Fruit fly (Drosophila melanogaster) whole organism, embryonic: ENCODE data around the gene CG5070.

Source experiments
- Abd-B ChIP-seq: fragments of 200-800 bp; sonication (Bioruptor generic); optimal IDR thresholded peaks from 2 replicates; lab custom pipeline; 2018; ENCODE audit warnings: missing biosample characterization, mild to moderate bottlenecking, missing genetic modification characterization, moderate library complexity
- Aef1 ChIP-seq: fragments of 200-800 bp; sonication (Bioruptor generic); IDR thresholded peaks from 3 replicates; pipeline ENCODE4 v1.3.6; 2022; ENCODE audit warnings: missing biosample characterization, missing genetic modification characterization
- Bteb2 ChIP-seq: fragments of 200-800 bp; sonication (Bioruptor generic); optimal IDR thresholded peaks from 2 replicates; lab custom pipeline; 2016; ENCODE audit warnings: missing biosample characterization, missing genetic modification characterization
- CG12219 ChIP-seq: fragments of 200-800 bp; sonication (Bioruptor generic); optimal IDR thresholded peaks from 3 replicates; lab custom pipeline; 2018; ENCODE audit warnings: missing biosample characterization, mild to moderate bottlenecking, missing genetic modification characterization
- CG13287 ChIP-seq: fragments of 200-800 bp; sonication (Bioruptor generic); IDR thresholded peaks from 2 replicates; pipeline ENCODE4 v1.3.6; 2022; ENCODE audit warnings: missing biosample characterization, missing genetic modification characterization; ENCODE audit not compliant: partially characterized antibody
- CG14667 ChIP-seq: fragments of 200-800 bp; sonication (Bioruptor generic); IDR thresholded peaks from 2 replicates; pipeline ENCODE4 v1.3.6; 2022; ENCODE audit warnings: missing biosample characterization, missing genetic modification characterization
- CG14710 ChIP-seq: fragments of 200-800 bp; sonication (Bioruptor generic); optimal IDR thresholded peaks from 3 replicates; lab custom pipeline; 2019; ENCODE audit warnings: missing biosample characterization, mild to moderate bottlenecking, missing genetic modification characterization, moderate library complexity
- CG15479 ChIP-seq: fragments of 200-800 bp; sonication (Bioruptor generic); optimal IDR thresholded peaks from 3 replicates; lab custom pipeline; 2019; ENCODE audit warnings: missing biosample characterization, mild to moderate bottlenecking, missing genetic modification characterization, moderate library complexity
- CG17186 ChIP-seq: fragments of 200-800 bp; sonication (Bioruptor generic); optimal IDR thresholded peaks from 3 replicates; lab custom pipeline; 2017; ENCODE audit warnings: missing biosample characterization, missing genetic modification reagents, missing genetic modification characterization
- CG17361 ChIP-seq: fragments of 200-800 bp; sonication (Bioruptor generic); IDR thresholded peaks from 3 replicates; pipeline ENCODE4 v1.3.6; 2022; ENCODE audit warnings: missing biosample characterization, missing genetic modification characterization
- CG1792 ChIP-seq: fragments of 200-800 bp; sonication (Bioruptor generic); optimal IDR thresholded peaks from 2 replicates; lab custom pipeline; 2016; ENCODE audit warnings: missing biosample characterization, missing genetic modification characterization
- CG18476 ChIP-seq: fragments of 200-800 bp; sonication (Bioruptor generic); optimal IDR thresholded peaks from 2 replicates; lab custom pipeline; 2016; ENCODE audit warnings: missing biosample characterization, mild to moderate bottlenecking, missing genetic modification characterization
- CG2120 ChIP-seq: fragments of 200-800 bp; sonication (Bioruptor generic); optimal IDR thresholded peaks from 3 replicates; lab custom pipeline; 2016; ENCODE audit warnings: missing biosample characterization, missing genetic modification characterization
- CG2712 ChIP-seq: fragments of 200-800 bp; optimal IDR thresholded peaks from 3 replicates; lab custom pipeline; 2019; ENCODE audit warnings: missing biosample characterization, mild to moderate bottlenecking, missing genetic modification characterization, moderate library complexity
- CG31441 ChIP-seq: fragments of 200-800 bp; sonication (Bioruptor generic); IDR thresholded peaks from 2 replicates; pipeline ENCODE4 v1.3.6; 2022; ENCODE audit warnings: missing biosample characterization, missing genetic modification characterization
- CG3838 ChIP-seq: fragments of 200-800 bp; sonication (Bioruptor generic); optimal IDR thresholded peaks from 3 replicates; lab custom pipeline; 2016; ENCODE audit warnings: missing biosample characterization, missing genetic modification characterization
- CG4424 ChIP-seq: fragments of 200-800 bp; sonication (Bioruptor generic); optimal IDR thresholded peaks from 3 replicates; lab custom pipeline; 2016; ENCODE audit warnings: missing biosample characterization, missing genetic modification characterization
- CG6689 ChIP-seq: fragments of 200-800 bp; sonication (Bioruptor generic); IDR thresholded peaks from 2 replicates; pipeline ENCODE4 v1.3.6; 2022; ENCODE audit warnings: missing biosample characterization, missing genetic modification characterization
- CG6791 ChIP-seq: fragments of 200-800 bp; sonication (Bioruptor generic); IDR thresholded peaks from 3 replicates; pipeline ENCODE4 v1.3.6; 2022; ENCODE audit warnings: missing biosample characterization, missing genetic modification characterization; ENCODE audit not compliant: partially characterized antibody
- CG7963 ChIP-seq: fragments of 200-800 bp; sonication (Bioruptor generic); IDR thresholded peaks from 3 replicates; pipeline ENCODE4 v1.3.6; 2022; ENCODE audit warnings: missing biosample characterization, missing genetic modification characterization; ENCODE audit not compliant: partially characterized antibody
- CG8765 ChIP-seq: fragments of 200-800 bp; sonication (Bioruptor generic); IDR thresholded peaks from 2 replicates; pipeline ENCODE4 v1.3.6; 2022; ENCODE audit warnings: missing biosample characterization, missing genetic modification characterization
- CTCF ChIP-seq: fragments of 200-800 bp; sonication (Bioruptor generic); optimal IDR thresholded peaks from 2 replicates; lab custom pipeline; 2017; ENCODE audit warnings: missing biosample characterization, mild to moderate bottlenecking, missing genetic modification characterization, moderate library complexity
- Ets97D ChIP-seq: fragments of 200-800 bp; sonication (Bioruptor generic); optimal IDR thresholded peaks from 3 replicates; lab custom pipeline; 2016; ENCODE audit warnings: missing biosample characterization, missing genetic modification characterization
- MESR4 ChIP-seq: fragments of 200-800 bp; sonication (Bioruptor generic); optimal IDR thresholded peaks from 2 replicates; lab custom pipeline; 2018; ENCODE audit warnings: missing biosample characterization, mild to moderate bottlenecking, missing genetic modification characterization, moderate library complexity
- Myb ChIP-seq: fragments of 200-800 bp; sonication (Bioruptor generic); optimal IDR thresholded peaks from 2 replicates; lab custom pipeline; 2016; ENCODE audit warnings: missing biosample characterization, missing genetic modification characterization
- PHDP ChIP-seq: fragments of 200-800 bp; sonication (Bioruptor generic); optimal IDR thresholded peaks from 3 replicates; lab custom pipeline; 2018; ENCODE audit warnings: missing biosample characterization, mild to moderate bottlenecking, missing genetic modification characterization, moderate library complexity
- Ravus ChIP-seq: fragments of 200-800 bp; sonication (Bioruptor generic); IDR thresholded peaks from 2 replicates; pipeline ENCODE4 v1.3.6; 2022; ENCODE audit warnings: missing biosample characterization, missing genetic modification characterization
- Rfx ChIP-seq: fragments of 200-800 bp; sonication (Bioruptor generic); IDR thresholded peaks from 2 replicates; pipeline ENCODE4 v1.3.6; 2022; ENCODE audit warnings: missing biosample characterization, missing genetic modification characterization
- Side ChIP-seq: fragments of 200-800 bp; sonication (Bioruptor generic); optimal IDR thresholded peaks from 2 replicates; lab custom pipeline; 2016; ENCODE audit warnings: missing biosample characterization, missing genetic modification characterization
- Stat92E ChIP-seq, 3 experiments: fragments of >200 bp in 2 of 3; fragments of 200-800 bp in 1 of 3; sonication (Bioruptor generic) in 1 of 3; optimal IDR thresholded peaks; 2 replicates each; lab custom pipeline; 2017 to 2019; ENCODE audit warnings: missing biosample characterization in 3 of 3, missing genetic modification characterization in 3 of 3, mild to moderate bottlenecking in 1 of 3, moderate library complexity in 1 of 3
- TFAM ChIP-seq: fragments of 200-800 bp; sonication (Bioruptor generic); optimal IDR thresholded peaks from 2 replicates; lab custom pipeline; 2017; ENCODE audit warnings: missing biosample characterization, missing genetic modification characterization, inconsistent platforms
- bab2 ChIP-seq: fragments of 200-800 bp; sonication (Bioruptor generic); optimal IDR thresholded peaks from 2 replicates; lab custom pipeline; 2016; ENCODE audit warnings: missing biosample characterization, missing genetic modification characterization
- chinmo ChIP-seq: fragments of 200-800 bp; sonication (Bioruptor generic); IDR thresholded peaks from 4 replicates; pipeline ENCODE4 v1.3.6; 2022; ENCODE audit warnings: missing biosample characterization, missing genetic modification characterization; ENCODE audit not compliant: partially characterized antibody
- dimm ChIP-seq: fragments of 200-800 bp; sonication (Bioruptor generic); IDR thresholded peaks from 2 replicates; pipeline ENCODE4 v1.3.6; 2022; ENCODE audit warnings: missing biosample characterization, missing genetic modification characterization
- fu2 ChIP-seq: fragments of 200-800 bp; sonication (Bioruptor generic); optimal IDR thresholded peaks from 2 replicates; lab custom pipeline; 2016; ENCODE audit warnings: missing biosample characterization, missing genetic modification characterization
- grau ChIP-seq: fragments of 200-800 bp; optimal IDR thresholded peaks from 3 replicates; lab custom pipeline; 2019; ENCODE audit warnings: missing biosample characterization, mild to moderate bottlenecking, missing genetic modification characterization, moderate library complexity
- grn ChIP-seq: fragments of 200-800 bp; sonication (Bioruptor generic); optimal IDR thresholded peaks from 3 replicates; lab custom pipeline; 2017; ENCODE audit warnings: missing biosample characterization, missing genetic modification characterization
- hb ChIP-seq: fragments of 200-800 bp; sonication (Bioruptor generic); IDR thresholded peaks from 3 replicates; pipeline ENCODE4 v1.3.6; 2022; ENCODE audit warnings: missing biosample characterization, missing genetic modification characterization; ENCODE audit not compliant: partially characterized antibody
- inv ChIP-seq: fragments of 200-800 bp; sonication (Bioruptor generic); IDR thresholded peaks from 2 replicates; pipeline ENCODE4 v1.3.6; 2022; ENCODE audit warnings: missing biosample characterization, missing genetic modification characterization; ENCODE audit not compliant: partially characterized antibody
- knrl ChIP-seq: fragments of 200-800 bp; sonication (Bioruptor generic); IDR thresholded peaks from 3 replicates; pipeline ENCODE4 v1.3.6; 2022; ENCODE audit warnings: missing biosample characterization, missing genetic modification characterization; ENCODE audit not compliant: partially characterized antibody
- maf-S ChIP-seq: fragments of 200-800 bp; sonication (Bioruptor generic); optimal IDR thresholded peaks from 2 replicates; lab custom pipeline; 2016; ENCODE audit warnings: missing biosample characterization, missing genetic modification characterization
- nmo ChIP-seq: fragments of 200-800 bp; sonication (Bioruptor generic); optimal IDR thresholded peaks from 2 replicates; lab custom pipeline; 2018; ENCODE audit warnings: missing biosample characterization, mild to moderate bottlenecking, missing genetic modification characterization, moderate library complexity
- prd ChIP-seq, 3 experiments: fragments of >200 bp in 2 of 3; fragments of 200-800 bp in 1 of 3; sonication (Bioruptor generic) in 1 of 3; optimal IDR thresholded peaks in 2 of 3; IDR thresholded peaks in 1 of 3; 2 replicates in 2 of 3; 3 replicates in 1 of 3; pipeline versions ENCODE4 v1.3.6 to Lab custom; 2017 to 2022; ENCODE audit warnings: missing biosample characterization in 1 of 3, missing genetic modification characterization in 1 of 3
- pum ChIP-seq: fragments of 200-800 bp; sonication (Bioruptor generic); optimal IDR thresholded peaks from 2 replicates; lab custom pipeline; 2016; ENCODE audit warnings: missing biosample characterization, missing genetic modification characterization
- pzg ChIP-seq: fragments of 200-800 bp; sonication (Bioruptor generic); optimal IDR thresholded peaks from 3 replicates; lab custom pipeline; 2018; ENCODE audit warnings: missing biosample characterization, mild to moderate bottlenecking, missing genetic modification characterization, moderate library complexity
- sc ChIP-seq, 3 experiments: fragments of >200 bp in 2 of 3; fragments of 200-800 bp in 1 of 3; sonication (Bioruptor generic) in 1 of 3; optimal IDR thresholded peaks; 2 replicates in 2 of 3; 3 replicates in 1 of 3; lab custom pipeline; 2017; ENCODE audit warnings: mild to moderate bottlenecking in 1 of 3, missing biosample characterization in 1 of 3, missing genetic modification characterization in 1 of 3, missing genetic modification reagents in 1 of 3
- sens ChIP-seq: fragments of 200-800 bp; sonication (Bioruptor generic); peaks from one replicate; lab custom pipeline; 2016; ENCODE audit warnings: missing biosample characterization, missing genetic modification characterization
- seq ChIP-seq: fragments of 200-800 bp; sonication (Bioruptor generic); IDR thresholded peaks from 2 replicates; pipeline ENCODE4 v1.3.6; 2022; ENCODE audit warnings: missing biosample characterization, missing genetic modification characterization
- stc ChIP-seq: fragments of 200-800 bp; sonication (Bioruptor generic); IDR thresholded peaks from 2 replicates; pipeline ENCODE4 v1.3.6; 2022; ENCODE audit warnings: missing biosample characterization, missing genetic modification characterization
- vvl ChIP-seq: fragments of 200-800 bp; sonication (Bioruptor generic); IDR thresholded peaks from 2 replicates; pipeline ENCODE4 v1.3.6; 2022; ENCODE audit warnings: missing biosample characterization, missing genetic modification characterization

The CG5070 gene

DNA sequence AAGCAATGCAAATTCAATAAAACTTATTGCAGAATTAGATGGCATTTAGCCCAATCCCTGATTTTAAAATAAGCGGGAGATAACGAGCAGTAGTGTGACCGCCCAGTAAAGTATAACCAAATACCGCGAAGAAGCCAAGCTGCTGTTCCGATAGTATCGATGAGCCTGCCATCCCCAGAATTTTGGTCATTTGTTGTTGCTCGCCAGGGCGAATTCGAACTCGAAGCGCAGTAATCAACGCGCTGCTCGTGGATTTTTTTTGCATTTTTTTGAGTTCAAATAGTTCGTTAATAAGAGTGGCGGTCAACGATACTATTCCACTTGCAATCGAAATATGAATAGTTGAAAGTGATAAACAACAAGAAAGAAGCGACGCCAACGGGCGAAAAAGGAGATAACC lies 43.1 kb upstream of the CG5070 start, which contains the start of gene baz (continued):
- TF ChIP-seq CG2712 (tag; lab: Kevin White, UChicago): peak; percentile 10
- peak; percentile 93 for TF ChIP-seq CG6791 (GFP tag; lab: Robert Waterston, UW)
- no peak for TF ChIP-seq Bteb2 (GFP tag; lab: Kevin White, UChicago)
- TF ChIP-seq CG4424 (GFP tag; lab: Kevin White, UChicago): no peak
- TF ChIP-seq MESR4 (GFP tag; lab: Kevin White, UChicago): peak; percentile 36
- TF ChIP-seq TFAM (GFP tag; lab: Kevin White, UChicago): no peak
- peak; percentile 51 for TF ChIP-seq CTCF (GFP tag; lab: Kevin White, UChicago)
- no peak for TF ChIP-seq CG1792 (GFP tag; lab: Kevin White, UChicago)
- peak; percentile 86 for TF ChIP-seq knrl
- TF ChIP-seq CG31441: no peak
- peak; percentile 24 for TF ChIP-seq grn
- TF ChIP-seq bab2: no peak
- TF ChIP-seq inv: peak; percentile 80
- TF ChIP-seq Abd-B (GFP tag; lab: Kevin White, UChicago): no peak
- TF ChIP-seq sc (optimal IDR thresholded peaks at IDR 0.05; lab: Kevin White, UChicago): no peak
- TF ChIP-seq sc (GFP tag; optimal IDR thresholded peaks at IDR 0.05; lab: Kevin White, UChicago): no peak
- TF ChIP-seq fu2 (GFP tag; lab: Kevin White, UChicago): no peak
- no peak for TF ChIP-seq pum
- TF ChIP-seq Stat92E (GFP tag; optimal IDR thresholded peaks at IDR 0.05; lab: Kevin White, UChicago): peak in 1 of 3 experiments; percentile 46
- TF ChIP-seq nmo (GFP tag; lab: Kevin White, UChicago): peak; percentile 41
- peak; percentile 68 for TF ChIP-seq Ets97D (GFP tag; lab: Kevin White, UChicago)
- TF ChIP-seq prd (optimal IDR thresholded peaks at IDR 0.05; lab: Kevin White, UChicago): no peak
- 0 out of 3 replicates have a peak, but pooled peaks have one; percentile 13 for TF ChIP-seq prd (GFP tag; IDR thresholded peaks at IDR 0.05; lab: Robert Waterston, UW)
- peak; percentile 87 for TF ChIP-seq CG7963 (GFP tag; lab: Robert Waterston, UW)
- TF ChIP-seq CG14667 (GFP tag; lab: Robert Waterston, UW): no peak
- no peak for TF ChIP-seq PHDP (tag; lab: Kevin White, UChicago)
- TF ChIP-seq pzg (GFP tag; lab: Kevin White, UChicago): peak; percentile 91
- 0 out of 2 replicates have a peak, but pooled peaks have one; percentile 6 for TF ChIP-seq CG8765 (GFP tag; lab: Robert Waterston, UW)
- no peak for TF ChIP-seq seq
- TF ChIP-seq maf-S (GFP tag; lab: Kevin White, UChicago): no peak
- peak; percentile 40 for TF ChIP-seq CG14710 (tag; lab: Kevin White, UChicago)
- peak; percentile 38 for TF ChIP-seq CG17186 (GFP tag; lab: Kevin White, UChicago)
- TF ChIP-seq dimm (GFP tag; lab: Robert Waterston, UW): no peak
- TF ChIP-seq Myb (GFP tag; lab: Kevin White, UChicago): peak; percentile 75
- TF ChIP-seq Side (GFP tag; lab: Kevin White, UChicago): no peak
- TF ChIP-seq stc (GFP tag; lab: Robert Waterston, UW): no peak
- TF ChIP-seq Rfx (GFP tag; lab: Robert Waterston, UW): peak; percentile 63; the same call in 1 of the 2 replicates
- peak; percentile 75 for TF ChIP-seq hb (GFP tag; lab: Robert Waterston, UW)
- peak; percentile 83 for TF ChIP-seq Aef1 (GFP tag; lab: Robert Waterston, UW)
- TF ChIP-seq vvl (GFP tag; lab: Robert Waterston, UW): peak; percentile 60; the same call in 1 of the 2 replicates
- peak; percentile 87 for TF ChIP-seq CG13287 (GFP tag; lab: Robert Waterston, UW)
- no peak for TF ChIP-seq Ravus (GFP tag; lab: Robert Waterston, UW)
- TF ChIP-seq CG17361 (GFP tag; lab: Robert Waterston, UW): 0 out of 3 replicates have a peak, but pooled peaks have one; percentile 8
- TF ChIP-seq grau (tag; lab: Kevin White, UChicago): no peak
- TF ChIP-seq CG12219 (GFP tag; lab: Kevin White, UChicago): no peak
- TF ChIP-seq CG6689 (GFP tag; lab: Robert Waterston, UW): no peak
- no peak for TF ChIP-seq CG3838
- no peak for TF ChIP-seq CG18476
- TF ChIP-seq CG2120 (GFP tag; lab: Kevin White, UChicago): peak; percentile 3
- no peak for TF ChIP-seq CG15479 (GFP tag; lab: Kevin White, UChicago)
- TF ChIP-seq chinmo (GFP tag; lab: Robert Waterston, UW): peak; percentile 80; the same call in 1 of the 4 replicates
- TF ChIP-seq sens (GFP tag; lab: Kevin White, UChicago): peak; percentile 55
